Worm (Caenorhabditis elegans) whole organism, L3 larva: Measurements from ENCODE around the gene fbxc-51.
"Not testable (repeated sequence)": the region's sequence is repeated elsewhere in the genome, so short reads cannot be mapped to it uniquely, and the experiment has no call there.

ENCODE experiments used
- R02D3.7 ChIP-seq: fragments of 150-350 bp; optimal IDR thresholded peaks from 2 replicates; lab custom pipeline; 2014; ENCODE audit warnings: missing biosample characterization, missing genetic modification characterization
- ZK546.5 ChIP-seq: sonication (generic microtip); optimal IDR thresholded peaks from 2 replicates; lab custom pipeline; 2017; ENCODE audit warnings: missing biosample characterization, missing genetic modification characterization
- aly-2 ChIP-seq: fragments of 150-350 bp; optimal IDR thresholded peaks from 2 replicates; lab custom pipeline; 2014; ENCODE audit warnings: missing biosample characterization, missing genetic modification characterization
- ama-1 ChIP-seq: fragments of 150-350 bp; optimal IDR thresholded peaks from 2 replicates; lab custom pipeline; 2018
- ceh-16 ChIP-seq: sonication (generic microtip); optimal IDR thresholded peaks from 2 replicates; lab custom pipeline; 2017; ENCODE audit warnings: missing biosample characterization, missing genetic modification characterization
- ceh-82 ChIP-seq: fragments of 150-350 bp; optimal IDR thresholded peaks from 2 replicates; lab custom pipeline; 2014; ENCODE audit warnings: missing biosample characterization, missing genetic modification characterization
- ceh-9 ChIP-seq: sonication (generic microtip); optimal IDR thresholded peaks from 2 replicates; lab custom pipeline; 2018; ENCODE audit warnings: missing biosample characterization, missing genetic modification characterization
- daf-12 ChIP-seq: fragments of 150-350 bp; optimal IDR thresholded peaks from 2 replicates; lab custom pipeline; 2014; ENCODE audit warnings: missing biosample characterization, missing genetic modification reagents, missing genetic modification characterization
- egl-5 ChIP-seq: fragments of 150-350 bp; optimal IDR thresholded peaks from 2 replicates; lab custom pipeline; 2017; ENCODE audit warnings: missing biosample characterization, missing genetic modification reagents, missing genetic modification characterization, inconsistent platforms
- elt-1 ChIP-seq: fragments of 150-350 bp; optimal IDR thresholded peaks from 2 replicates; lab custom pipeline; 2014; ENCODE audit warnings: missing biosample characterization, missing genetic modification characterization
- elt-2 ChIP-seq: sonication (generic microtip); optimal IDR thresholded peaks from 2 replicates; lab custom pipeline; 2016; ENCODE audit warnings: missing genetic modification reagents, mild to moderate bottlenecking, missing genetic modification characterization, missing compliant biosample characterization
- fkh-2 ChIP-seq: fragments of 150-350 bp; optimal IDR thresholded peaks from 2 replicates; lab custom pipeline; 2014; ENCODE audit warnings: missing biosample characterization, missing genetic modification reagents, missing genetic modification characterization
- fos-1 ChIP-seq: fragments of 150-350 bp; optimal IDR thresholded peaks from 2 replicates; lab custom pipeline; 2014; ENCODE audit warnings: missing biosample characterization, missing genetic modification characterization
- hmg-11 ChIP-seq: sonication (generic microtip); optimal IDR thresholded peaks from 2 replicates; lab custom pipeline; 2016; ENCODE audit warnings: missing genetic modification characterization, missing compliant biosample characterization
- lin-39 ChIP-seq: fragments of 150-350 bp; optimal IDR thresholded peaks from 2 replicates; lab custom pipeline; 2018; ENCODE audit warnings: missing biosample characterization, missing genetic modification reagents, missing genetic modification characterization
- lsy-12 ChIP-seq: sonication (generic microtip); optimal IDR thresholded peaks from 2 replicates; lab custom pipeline; 2016; ENCODE audit warnings: mild to moderate bottlenecking, missing genetic modification characterization, missing compliant biosample characterization
- mdl-1 ChIP-seq: fragments of 150-350 bp; optimal IDR thresholded peaks from 2 replicates; lab custom pipeline; 2014; ENCODE audit warnings: missing biosample characterization, missing genetic modification characterization
- mml-1 ChIP-seq: fragments of 150-350 bp; sonication (generic microtip); optimal IDR thresholded peaks from 3 replicates; lab custom pipeline; 2014; ENCODE audit warnings: missing biosample characterization, missing genetic modification characterization
- nhr-11 ChIP-seq: fragments of 150-350 bp; optimal IDR thresholded peaks from 2 replicates; lab custom pipeline; 2014; ENCODE audit warnings: missing biosample characterization, missing genetic modification characterization
- nhr-12 ChIP-seq: fragments of 150-350 bp; optimal IDR thresholded peaks from 2 replicates; lab custom pipeline; 2014; ENCODE audit warnings: missing biosample characterization, missing genetic modification characterization
- nhr-23 ChIP-seq: fragments of 150-350 bp; optimal IDR thresholded peaks from 2 replicates; lab custom pipeline; 2014; ENCODE audit warnings: missing biosample characterization, missing genetic modification reagents, missing genetic modification characterization
- nhr-25 ChIP-seq: sonication (generic microtip); optimal IDR thresholded peaks from 2 replicates; lab custom pipeline; 2017; ENCODE audit warnings: missing biosample characterization, missing genetic modification characterization
- nhr-28 ChIP-seq: fragments of 150-350 bp; optimal IDR thresholded peaks from 2 replicates; lab custom pipeline; 2014; ENCODE audit warnings: missing biosample characterization, missing genetic modification characterization
- nhr-67 ChIP-seq: fragments of 150-350 bp; optimal IDR thresholded peaks from 2 replicates; lab custom pipeline; 2014; ENCODE audit warnings: missing biosample characterization, missing genetic modification characterization
- nhr-76 ChIP-seq: fragments of 150-350 bp; sonication (generic microtip); optimal IDR thresholded peaks from 5 replicates; lab custom pipeline; 2014; ENCODE audit warnings: missing biosample characterization, missing genetic modification characterization
- nhr-77 ChIP-seq: fragments of 150-350 bp; optimal IDR thresholded peaks from 2 replicates; lab custom pipeline; 2014; ENCODE audit warnings: missing biosample characterization, missing genetic modification characterization
- pha-4 ChIP-seq: fragments of 150-350 bp; optimal IDR thresholded peaks from 2 replicates; lab custom pipeline; 2014; ENCODE audit warnings: missing biosample characterization, missing genetic modification reagents, missing genetic modification characterization
- pqm-1 ChIP-seq: fragments of 150-350 bp; optimal IDR thresholded peaks from 2 replicates; lab custom pipeline; 2017; ENCODE audit warnings: missing biosample characterization, missing genetic modification characterization, inconsistent platforms
- skn-1 ChIP-seq: fragments of 150-350 bp; optimal IDR thresholded peaks from 2 replicates; lab custom pipeline; 2014; ENCODE audit warnings: missing biosample characterization, missing genetic modification characterization
- tbx-2 ChIP-seq: sonication (generic microtip); optimal IDR thresholded peaks from 2 replicates; lab custom pipeline; 2016; ENCODE audit warnings: mild to moderate bottlenecking, missing genetic modification characterization, missing compliant biosample characterization
- unc-39 ChIP-seq: sonication (generic microtip); optimal IDR thresholded peaks from 4 replicates; lab custom pipeline; 2017; ENCODE audit warnings: missing biosample characterization, missing genetic modification characterization
- unc-62 ChIP-seq: fragments of 150-350 bp; sonication (generic microtip); optimal IDR thresholded peaks from 4 replicates; lab custom pipeline; 2014; ENCODE audit warnings: missing biosample characterization, missing genetic modification reagents, missing genetic modification characterization
- zag-1 ChIP-seq: fragments of 150-350 bp; optimal IDR thresholded peaks from 2 replicates; lab custom pipeline; 2014; ENCODE audit warnings: missing biosample characterization, missing genetic modification characterization
- ztf-11 ChIP-seq: fragments of 150-350 bp; optimal IDR thresholded peaks from 2 replicates; lab custom pipeline; 2014; ENCODE audit warnings: missing biosample characterization, missing genetic modification characterization

Gene fbxc-51

ce11 chrII:868240-868864, at the start of gene fbxc-51:
Gene fbxc-51 (plus strand): TSS chrII:868814.
- TF ChIP-seq lin-39 (tag; lab: Kevin White, UChicago) (no peak), hmg-11 (tag; lab: Kevin White, UChicago) (no peak), nhr-67 (tag; lab: Kevin White, UChicago) (no peak), elt-1 (tag; lab: Kevin White, UChicago) (no peak), ceh-82 (tag; lab: Kevin White, UChicago) (no peak), elt-2 (tag; lab: Kevin White, UChicago) (no peak), ztf-11 (tag; lab: Kevin White, UChicago) (no peak), skn-1 (tag; lab: Kevin White, UChicago) (no peak), zag-1 (no peak), mdl-1 (tag; lab: Kevin White, UChicago) (no peak), nhr-23 (tag; lab: Kevin White, UChicago) (no peak), nhr-12 (tag; lab: Kevin White, UChicago) (no peak), nhr-76 (tag; lab: Kevin White, UChicago) (no peak), nhr-28 (tag; lab: Kevin White, UChicago) (no peak), ceh-16 (tag; lab: Kevin White, UChicago) (no peak), ama-1 (lab: Kevin White, UChicago) (no peak), ZK546.5 (tag; lab: Kevin White, UChicago) (no peak)

- no peak for TF ChIP-seq ama-1 (lab: Kevin White, UChicago)
- TF ChIP-seq lin-39 (tag; lab: Kevin White, UChicago) = no peak
- no peak for TF ChIP-seq pha-4 (tag; lab: Kevin White, UChicago)
- no peak for TF ChIP-seq nhr-25 (tag; lab: Kevin White, UChicago)
- TF ChIP-seq, all 47 proteins: peak for 0
These were observed 48.1 kb upstream of the fbxc-51 start, which contains the start of gene F46F5.7 for ce11 chrII:820519-820918. Gene F46F5.7 (minus strand): TSS chrII:820619.

ce11 chrII:821514-821913, 47.1 kb upstream of the fbxc-51 start, which contains the start of gene F46F5.8:
Gene F46F5.8 (minus strand): TSS chrII:821614.
- TF ChIP-seq unc-39 (tag; lab: Kevin White, UChicago) (no peak), ZK546.5 (tag; lab: Kevin White, UChicago) (no peak), ceh-9 (tag; lab: Kevin White, UChicago) (no peak), fkh-2 (tag; lab: Kevin White, UChicago) (no peak), egl-5 (tag; lab: Kevin White, UChicago) (no peak), aly-2 (tag; lab: Kevin White, UChicago) (no peak), lsy-12 (tag; lab: Kevin White, UChicago) (no peak), pha-4 (tag; lab: Kevin White, UChicago) (no peak), mml-1 (tag; lab: Kevin White, UChicago) (no peak), fos-1 (tag; lab: Kevin White, UChicago) (no peak), pqm-1 (tag; lab: Kevin White, UChicago) (no peak), daf-12 (tag; lab: Kevin White, UChicago) (no peak), elt-2 (tag; lab: Kevin White, UChicago) (no peak), mdl-1 (tag; lab: Kevin White, UChicago) (no peak), tbx-2 (tag; lab: Kevin White, UChicago) (no peak), unc-62 (GFP tag; lab: Kevin White, UChicago) (no peak)
- TF ChIP-seq, all 47 proteins: peak for 0

- not testable (repeated sequence) for TF ChIP-seq nhr-23, aly-2, nhr-11 (tag; lab: Kevin White, UChicago)
- TF ChIP-seq, all 47 proteins: peak for 0; not testable (repeated sequence) for 47
These were observed 45.9 kb upstream of the fbxc-51 start, which contains the start of gene msrp-4 for ce11 chrII:822730-823129. Gene msrp-4 (minus strand): TSS chrII:822830.

- no peak for TF ChIP-seq ama-1 (lab: Kevin White, UChicago)
- no peak for TF ChIP-seq aly-2 (tag; lab: Kevin White, UChicago)
- no peak for TF ChIP-seq pha-4 (tag; lab: Kevin White, UChicago)
- no peak for TF ChIP-seq zag-1
- no peak for TF ChIP-seq ZK546.5 (tag; lab: Kevin White, UChicago)
- TF ChIP-seq nhr-77 (tag; lab: Kevin White, UChicago) = no peak
- no peak for TF ChIP-seq R02D3.7 (tag; lab: Kevin White, UChicago)
- TF ChIP-seq nhr-23 (tag; lab: Kevin White, UChicago) = no peak
- TF ChIP-seq daf-12 (tag; lab: Kevin White, UChicago) = no peak
These were observed 45.1 kb upstream of the fbxc-51 start, which contains the start of gene F46F5.10 for ce11 chrII:823529-823928. Gene F46F5.10 (plus strand): TSS chrII:823829.
